Worm (Caenorhabditis elegans) whole organism, late embryonic: Measurements from ENCODE around the gene syf-3.

Experiments used
- elt-2 ChIP-seq: sonication (generic microtip); optimal IDR thresholded peaks from 2 replicates; lab custom pipeline; 2016; ENCODE audit warnings: missing genetic modification reagents, missing genetic modification characterization, missing compliant biosample characterization
- hlh-15 ChIP-seq: sonication (generic microtip); optimal IDR thresholded peaks from 2 replicates; lab custom pipeline; 2016; ENCODE audit warnings: missing genetic modification characterization, missing compliant biosample characterization
- lin-11 ChIP-seq: fragments of 200-800 bp; sonication (Bioruptor generic); optimal IDR thresholded peaks from 2 replicates; lab custom pipeline; 2018; ENCODE audit warnings: mild to moderate bottlenecking, missing genetic modification characterization, missing compliant biosample characterization
- nhr-232 ChIP-seq: sonication (generic microtip); optimal IDR thresholded peaks from 2 replicates; lab custom pipeline; 2016; ENCODE audit warnings: missing genetic modification characterization, missing compliant biosample characterization
- pag-3 ChIP-seq: sonication (generic microtip); optimal IDR thresholded peaks from 2 replicates; lab custom pipeline; 2016; ENCODE audit warnings: missing compliant biosample characterization, missing genetic modification characterization, borderline replicate concordance
- ztf-16 ChIP-seq: sonication (generic microtip); optimal IDR thresholded peaks from 2 replicates; lab custom pipeline; 2017; ENCODE audit warnings: missing genetic modification characterization, missing compliant biosample characterization

- no peak for TF ChIP-seq elt-2
- no peak for TF ChIP-seq pag-3
- TF ChIP-seq nhr-232 (tag; lab: Kevin White, UChicago): no peak
- no peak for TF ChIP-seq ztf-16 (tag; lab: Kevin White, UChicago)
- TF ChIP-seq lin-11 (tag; lab: Kevin White, UChicago): no peak
- no peak for TF ChIP-seq hlh-15 (tag; lab: Kevin White, UChicago)
Observed at ce11 chrV:5895021-5895420, 44.8 kb upstream of the syf-3 start, which contains the start of gene grd-9.
